Fruit fly (Drosophila melanogaster): Measurements from ENCODE around the gene CG8840.

CG8840 gene

DNA sequence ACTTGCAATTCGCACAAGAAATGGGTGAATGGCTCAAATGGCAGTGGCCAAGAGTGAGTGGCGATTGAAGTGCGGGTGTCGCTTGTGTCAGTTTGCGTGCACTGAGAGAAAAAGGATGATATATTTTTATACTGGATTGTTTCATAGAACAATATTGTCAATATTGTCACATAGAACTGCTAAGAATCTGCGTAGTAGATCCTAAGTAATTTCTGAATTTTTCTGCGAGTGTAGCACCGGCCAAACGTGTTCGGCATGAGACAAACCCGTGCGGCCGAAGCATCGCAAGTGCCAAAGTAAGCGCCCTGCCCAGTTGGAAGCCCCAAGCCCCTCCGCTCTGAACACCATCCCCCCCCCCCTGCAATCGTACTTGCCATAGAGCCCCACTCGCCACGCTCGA, 30.0 kb downstream of the CG8840 start (continued):
- TF ChIP-seq CG7963 (GFP tag; IDR thresholded peaks at IDR 0.05; ENCODE audit: partially characterized antibody): no peak
- peak; percentile 77 for TF ChIP-seq phol (tag; optimal IDR thresholded peaks at IDR 0.05)
- peak; percentile 35 for TF ChIP-seq maf-S (GFP tag; optimal IDR thresholded peaks at IDR 0.05)
- TF ChIP-seq hb (GFP tag; IDR thresholded peaks at IDR 0.05; ENCODE audit: partially characterized antibody): no peak
- peak; percentile 79; the same call in 1 of the 3 replicates for TF ChIP-seq CG3726 (GFP tag; IDR thresholded peaks at IDR 0.05)
- peak; percentile 27 for TF ChIP-seq caup (GFP tag; optimal IDR thresholded peaks at IDR 0.05; ENCODE audit: severe bottlenecking)
- no peak for TF ChIP-seq corto (GFP tag; optimal IDR thresholded peaks at IDR 0.05)
- peak; percentile 57 for TF ChIP-seq Nf-YA (GFP tag; IDR thresholded peaks at IDR 0.05)
- TF ChIP-seq kay (GFP tag; optimal IDR thresholded peaks at IDR 0.05): no peak
- TF ChIP-seq Ets65A (GFP tag): peak; percentile 76
- TF ChIP-seq chm (GFP tag; IDR thresholded peaks at IDR 0.05): 0 out of 2 replicates have a peak, but pooled peaks have one; percentile 9
- TF ChIP-seq dysf (GFP tag; IDR thresholded peaks at IDR 0.05): peak; percentile 88
- peak; percentile 69 for TF ChIP-seq ara (GFP tag; IDR thresholded peaks at IDR 0.05)
- peak; percentile 90 for TF ChIP-seq ci (GFP tag; IDR thresholded peaks at IDR 0.05)
- TF ChIP-seq Mes4 (GFP tag; optimal IDR thresholded peaks at IDR 0.05): peak; percentile 28
- peak; percentile 59 for TF ChIP-seq CG1529 (GFP tag; optimal IDR thresholded peaks at IDR 0.05)
- peak; percentile 30; the same call in 1 of the 2 replicates for TF ChIP-seq CG3847 (GFP tag; IDR thresholded peaks at IDR 0.05)
- peak; percentile 52 for TF ChIP-seq gcm (GFP tag; optimal IDR thresholded peaks at IDR 0.05)
- peak; percentile 40 for TF ChIP-seq NC2β (GFP tag; optimal IDR thresholded peaks at IDR 0.05)
- TF ChIP-seq salm (tag; optimal IDR thresholded peaks at IDR 0.05): peak; percentile 25
- TF ChIP-seq Hmx (GFP tag; optimal IDR thresholded peaks at IDR 0.05): no peak
- peak; percentile 45 for TF ChIP-seq CrebB (tag; optimal IDR thresholded peaks at IDR 0.05)
- TF ChIP-seq Scr (GFP tag; IDR thresholded peaks at IDR 0.05; ENCODE audit: partially characterized antibody): no peak
- no peak for TF ChIP-seq Usf (GFP tag; optimal IDR thresholded peaks at IDR 0.05)
- no peak for TF ChIP-seq CG6791 (GFP tag; IDR thresholded peaks at IDR 0.05; ENCODE audit: partially characterized antibody)
- TF ChIP-seq CG30020 (tag; optimal IDR thresholded peaks at IDR 0.05): no peak
- no peak for TF ChIP-seq aop (GFP tag; IDR thresholded peaks at IDR 0.05)
- no peak for TF ChIP-seq sna (GFP tag; IDR thresholded peaks at IDR 0.05; ENCODE audit: partially characterized antibody)
- TF ChIP-seq CHES-1-like (GFP tag; optimal IDR thresholded peaks at IDR 0.05): peak; percentile 46
- TF ChIP-seq tap (tag; optimal IDR thresholded peaks at IDR 0.05): peak; percentile 72
- TF ChIP-seq Ravus (GFP tag; IDR thresholded peaks at IDR 0.05): no peak
- peak; percentile 65 for TF ChIP-seq CG17829 (tag; optimal IDR thresholded peaks at IDR 0.05)
- no peak for TF ChIP-seq bowl (GFP tag; IDR thresholded peaks at IDR 0.05)
- peak; percentile 43; the same call in 1 of the 2 replicates for TF ChIP-seq sens-2 (GFP tag; IDR thresholded peaks at IDR 0.05)
- peak; percentile 73 for TF ChIP-seq cas (GFP tag; IDR thresholded peaks at IDR 0.05)
- TF ChIP-seq NC2α (GFP tag; optimal IDR thresholded peaks at IDR 0.05): no peak
- TF ChIP-seq CG6689 (GFP tag; IDR thresholded peaks at IDR 0.05): peak; percentile 73
- TF ChIP-seq Myb (GFP tag; optimal IDR thresholded peaks at IDR 0.05): peak; percentile 7
- TF ChIP-seq psq (GFP tag; optimal IDR thresholded peaks at IDR 0.05): peak; percentile 7

DNA sequence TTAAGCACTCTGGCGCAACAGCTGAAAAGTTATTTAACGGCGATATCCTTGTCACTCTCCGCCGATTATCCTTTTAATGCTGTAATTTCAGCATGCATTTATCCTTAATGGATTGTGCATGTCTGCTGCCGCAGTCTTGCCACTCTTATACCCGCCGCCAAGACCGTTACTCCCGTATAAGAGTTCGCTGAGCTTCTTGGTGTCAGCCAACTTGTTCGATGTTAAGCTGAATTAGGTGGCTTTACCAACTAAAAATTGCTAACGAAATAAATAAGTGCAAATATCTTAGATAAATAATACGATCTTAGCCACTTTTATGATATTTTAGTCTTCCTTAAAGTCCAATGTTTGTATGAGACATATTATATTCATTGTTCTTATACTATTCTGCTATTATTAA, 30.8 kb downstream of the CG8840 start:
- TF ChIP-seq jigr1 (GFP tag; IDR thresholded peaks at IDR 0.05): no peak
- TF ChIP-seq pzg (GFP tag; optimal IDR thresholded peaks at IDR 0.05): no peak
- peak; percentile 95 for TF ChIP-seq CG5180 (GFP tag; optimal IDR thresholded peaks at IDR 0.05)
- TF ChIP-seq Ets65A (GFP tag): peak; percentile 1
- peak; percentile 51 for TF ChIP-seq sens (GFP tag)
- TF ChIP-seq zf30C (GFP tag; optimal IDR thresholded peaks at IDR 0.05): no peak

Data from whole organism, embryonic.